Fruit fly (Drosophila melanogaster) S2 (cell line): ENCODE data around the gene BomT3.

Experiments
- CG8478 ChIP-seq: fragments of >200 bp; optimal IDR thresholded peaks from 2 replicates; lab custom pipeline; 2018
- CTCF ChIP-seq, 2 experiments: fragments of >200 bp; optimal IDR thresholded peaks; 2 replicates each; lab custom pipeline; 2018

- TF ChIP-seq CTCF (optimal IDR thresholded peaks at IDR 0.05; lab: Kevin White, UChicago) = peak; percentile 19 to 51
- TF ChIP-seq CG8478 (lab: Kevin White, UChicago) = no peak
Observed at dm6 chr3R:22093950-22094349, 7.8 kb upstream of the BomT3 start.
